Worm (Caenorhabditis elegans) whole organism, mixed stage, embryonic: ENCODE data around the gene moma-1.
A peak's percentile ranks its signal among the peaks of the same experiment; 100 is the strongest.

Experiments used
- ces-1 ChIP-seq: fragments of 150-350 bp; optimal IDR thresholded peaks from 2 replicates; lab custom pipeline; 2014; ENCODE audit warnings: missing biosample characterization, missing genetic modification reagents, missing genetic modification characterization
- nhr-76 ChIP-seq: sonication (generic microtip); optimal IDR thresholded peaks from 2 replicates; lab custom pipeline; 2017; ENCODE audit warnings: missing biosample characterization, missing genetic modification characterization
- pha-4 ChIP-seq: fragments of 150-350 bp; optimal IDR thresholded peaks from 2 replicates; lab custom pipeline; 2018; ENCODE audit warnings: missing biosample characterization, missing genetic modification reagents, missing genetic modification characterization
- unc-39 ChIP-seq: fragments of 150-350 bp; optimal IDR thresholded peaks from 2 replicates; lab custom pipeline; 2014; ENCODE audit warnings: missing biosample characterization, missing genetic modification characterization
- ztf-11 ChIP-seq: fragments of 150-350 bp; optimal IDR thresholded peaks from 2 replicates; lab custom pipeline; 2014; ENCODE audit warnings: missing biosample characterization, missing genetic modification characterization

DNA sequence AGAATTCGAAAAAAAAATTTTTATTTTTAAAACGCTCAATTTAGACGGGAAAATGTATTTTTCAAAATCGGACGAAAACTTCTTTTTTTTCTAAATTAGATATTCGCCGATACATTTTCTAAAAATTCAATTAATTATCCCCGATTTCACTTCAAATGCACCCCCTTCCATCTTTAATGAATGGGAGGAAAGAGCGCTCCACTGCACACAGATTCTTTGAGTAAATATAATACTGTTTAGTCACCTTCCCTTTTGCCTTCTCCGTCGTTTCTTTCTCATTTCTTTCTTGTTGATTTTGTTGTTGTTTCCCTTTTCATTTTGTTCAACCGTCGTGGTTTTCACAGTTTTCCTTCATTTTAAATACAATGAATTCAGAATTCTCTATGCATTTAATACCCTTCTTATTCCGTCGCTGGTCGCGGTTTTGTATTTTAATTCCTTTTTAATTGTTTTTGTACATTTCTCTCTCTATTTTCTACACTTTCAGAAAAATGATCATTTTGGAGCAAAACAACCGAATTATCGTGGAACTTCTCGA is 9.7 kb upstream of the moma-1 start, which contains the start of gene arx-4:
- TF ChIP-seq ztf-11 (tag; lab: Kevin White, UChicago) (no peak), pha-4 (no peak), unc-39 (tag; lab: Kevin White, UChicago) (no peak), ces-1 (peak; percentile 93), nhr-76 (tag; lab: Kevin White, UChicago) (no peak)
